Fruit fly (Drosophila melanogaster) whole organism, embryonic: ENCODE results near the gene CG46430.

Experiments used
- B-H1 ChIP-seq: fragments of 200-800 bp; sonication (Bioruptor generic); IDR thresholded peaks from 3 replicates; pipeline ENCODE4 v1.3.6; 2022; ENCODE audit warnings: missing biosample characterization, missing genetic modification characterization
- CG10543 ChIP-seq: fragments of 200-800 bp; sonication (Bioruptor generic); optimal IDR thresholded peaks from 3 replicates; lab custom pipeline; 2017; ENCODE audit warnings: missing biosample characterization, mild to moderate bottlenecking, missing genetic modification characterization, moderate library complexity
- CG12299 ChIP-seq: fragments of 200-800 bp; sonication (Bioruptor generic); optimal IDR thresholded peaks from 2 replicates; lab custom pipeline; 2018; ENCODE audit warnings: missing biosample characterization, mild to moderate bottlenecking, missing genetic modification characterization
- CG12942 ChIP-seq: fragments of 200-800 bp; sonication (Bioruptor generic); optimal IDR thresholded peaks from 3 replicates; lab custom pipeline; 2016; ENCODE audit warnings: missing biosample characterization, missing genetic modification characterization
- CG13287 ChIP-seq: fragments of 200-800 bp; sonication (Bioruptor generic); IDR thresholded peaks from 2 replicates; pipeline ENCODE4 v1.3.6; 2022; ENCODE audit warnings: missing biosample characterization, missing genetic modification characterization; ENCODE audit not compliant: partially characterized antibody
- CG14710 ChIP-seq: fragments of 200-800 bp; sonication (Bioruptor generic); optimal IDR thresholded peaks from 3 replicates; lab custom pipeline; 2019; ENCODE audit warnings: missing biosample characterization, mild to moderate bottlenecking, missing genetic modification characterization, moderate library complexity
- CG2199 ChIP-seq: fragments of 200-800 bp; sonication (Bioruptor generic); IDR thresholded peaks from 3 replicates; pipeline ENCODE4 v1.3.6; 2022; ENCODE audit warnings: missing biosample characterization, missing genetic modification characterization
- CG31441 ChIP-seq: fragments of 200-800 bp; sonication (Bioruptor generic); IDR thresholded peaks from 2 replicates; pipeline ENCODE4 v1.3.6; 2022; ENCODE audit warnings: missing biosample characterization, missing genetic modification characterization
- CG32772 ChIP-seq: fragments of 200-800 bp; sonication (Bioruptor generic); IDR thresholded peaks from 2 replicates; pipeline ENCODE4 v1.3.6; 2022; ENCODE audit warnings: missing biosample characterization, missing genetic modification characterization
- CG34224 ChIP-seq: fragments of 200-800 bp; sonication (Bioruptor generic); IDR thresholded peaks from 3 replicates; pipeline ENCODE4 v1.3.6; 2022; ENCODE audit warnings: missing biosample characterization, missing genetic modification characterization; ENCODE audit not compliant: partially characterized antibody
- CG42726 ChIP-seq: fragments of 200-800 bp; sonication (Bioruptor generic); IDR thresholded peaks from 2 replicates; pipeline ENCODE4 v1.3.6; 2022; ENCODE audit warnings: missing biosample characterization, missing genetic modification characterization; ENCODE audit not compliant: partially characterized antibody
- CG4404 ChIP-seq: fragments of 200-800 bp; sonication (Bioruptor generic); IDR thresholded peaks from 2 replicates; pipeline ENCODE4 v1.3.6; 2022; ENCODE audit warnings: missing biosample characterization, missing genetic modification characterization
- CG4820 ChIP-seq: fragments of 200-800 bp; sonication (Bioruptor generic); optimal IDR thresholded peaks from 3 replicates; lab custom pipeline; 2016; ENCODE audit warnings: missing biosample characterization, missing genetic modification characterization
- CG5953 ChIP-seq: fragments of 200-800 bp; sonication (Bioruptor generic); IDR thresholded peaks from 2 replicates; pipeline ENCODE4 v1.3.6; 2022; ENCODE audit warnings: missing biosample characterization, missing genetic modification characterization
- CG8944 ChIP-seq: fragments of 200-800 bp; sonication (Bioruptor generic); optimal IDR thresholded peaks from 3 replicates; lab custom pipeline; 2016; ENCODE audit warnings: missing biosample characterization, missing genetic modification characterization
- CG9876 ChIP-seq: fragments of 200-800 bp; sonication (Bioruptor generic); optimal IDR thresholded peaks from 2 replicates; lab custom pipeline; 2016; ENCODE audit warnings: missing biosample characterization, missing genetic modification characterization
- D ChIP-seq, 2 experiments: fragments of 200-800 bp in 1 of 2; fragments of >200 bp in 1 of 2; sonication (Bioruptor generic) in 1 of 2; optimal IDR thresholded peaks; 2 replicates in 1 of 2; 3 replicates in 1 of 2; lab custom pipeline; 2017; ENCODE audit warnings: mild to moderate bottlenecking in 1 of 2, missing biosample characterization in 1 of 2, missing genetic modification characterization in 1 of 2, missing genetic modification reagents in 1 of 2
- D19B ChIP-seq: fragments of 200-800 bp; sonication (Bioruptor generic); optimal IDR thresholded peaks from 2 replicates; lab custom pipeline; 2017; ENCODE audit warnings: missing biosample characterization, mild to moderate bottlenecking, missing genetic modification characterization
- Dad ChIP-seq: fragments of 200-800 bp; sonication (Bioruptor generic); optimal IDR thresholded peaks from 3 replicates; lab custom pipeline; 2016; ENCODE audit warnings: missing biosample characterization, missing genetic modification characterization
- Ets97D ChIP-seq: fragments of 200-800 bp; sonication (Bioruptor generic); optimal IDR thresholded peaks from 3 replicates; lab custom pipeline; 2016; ENCODE audit warnings: missing biosample characterization, missing genetic modification characterization
- H2.0 ChIP-seq: fragments of 200-800 bp; sonication (Bioruptor generic); IDR thresholded peaks from 2 replicates; pipeline ENCODE4 v1.3.6; 2022; ENCODE audit warnings: missing biosample characterization, missing genetic modification characterization
- Hr3 ChIP-seq: fragments of 200-800 bp; sonication (Bioruptor generic); optimal IDR thresholded peaks from 3 replicates; lab custom pipeline; 2016; ENCODE audit warnings: missing biosample characterization, missing genetic modification characterization
- Hr78 ChIP-seq, 2 experiments: fragments of 200-800 bp in 1 of 2; fragments of >200 bp in 1 of 2; sonication (Bioruptor generic) in 1 of 2; optimal IDR thresholded peaks; 2 replicates each; lab custom pipeline; 2017 to 2019; ENCODE audit warnings: missing biosample characterization in 2 of 2, missing genetic modification characterization in 2 of 2, mild to moderate bottlenecking in 1 of 2, moderate library complexity in 1 of 2
- Kr ChIP-seq: fragments of 200-800 bp; sonication (Bioruptor generic); optimal IDR thresholded peaks from 2 replicates; lab custom pipeline; 2017; ENCODE audit warnings: missing biosample characterization, mild to moderate bottlenecking, missing genetic modification characterization
- MTF-1 ChIP-seq: fragments of 200-800 bp; sonication (Bioruptor generic); optimal IDR thresholded peaks from 2 replicates; lab custom pipeline; 2018; ENCODE audit warnings: missing biosample characterization, mild to moderate bottlenecking, missing genetic modification characterization, borderline replicate concordance
- Mad ChIP-seq: fragments of 200-800 bp; sonication (Bioruptor generic); optimal IDR thresholded peaks from 2 replicates; lab custom pipeline; 2016; ENCODE audit warnings: missing biosample characterization, missing genetic modification characterization
- Meics ChIP-seq: fragments of 200-800 bp; sonication (Bioruptor generic); optimal IDR thresholded peaks from 2 replicates; lab custom pipeline; 2017; ENCODE audit warnings: missing biosample characterization, mild to moderate bottlenecking, missing genetic modification characterization
- NFAT ChIP-seq: fragments of 200-800 bp; sonication (Bioruptor generic); IDR thresholded peaks from 2 replicates; pipeline ENCODE4 v1.3.6; 2022; ENCODE audit warnings: missing biosample characterization, missing genetic modification characterization
- Nf-YC ChIP-seq: fragments of 200-800 bp; optimal IDR thresholded peaks from 3 replicates; lab custom pipeline; 2019; ENCODE audit warnings: missing biosample characterization, mild to moderate bottlenecking, missing genetic modification characterization, moderate library complexity
- Usf ChIP-seq: fragments of 200-800 bp; sonication (Bioruptor generic); optimal IDR thresholded peaks from 2 replicates; lab custom pipeline; 2017; ENCODE audit warnings: missing genotype, missing biosample characterization, missing genetic modification characterization
- Xbp1 ChIP-seq: fragments of 200-800 bp; sonication (Bioruptor generic); optimal IDR thresholded peaks from 3 replicates; lab custom pipeline; 2016; ENCODE audit warnings: missing biosample characterization, mild to moderate bottlenecking, missing genetic modification characterization
- ara ChIP-seq: fragments of 200-800 bp; sonication (Bioruptor generic); IDR thresholded peaks from 2 replicates; pipeline ENCODE4 v1.3.6; 2022; ENCODE audit warnings: missing biosample characterization, missing genetic modification characterization
- bsh ChIP-seq, 2 experiments: fragments of 200-800 bp; sonication (Bioruptor generic); optimal IDR thresholded peaks; 2 replicates each; lab custom pipeline; 2017 to 2018; ENCODE audit warnings: mild to moderate bottlenecking in 2 of 2, missing biosample characterization in 2 of 2, missing genetic modification characterization in 2 of 2, moderate library complexity in 1 of 2
- cad ChIP-seq: fragments of >200 bp; optimal IDR thresholded peaks from 2 replicates; lab custom pipeline; 2017; ENCODE audit warnings: missing biosample characterization, missing genetic modification characterization
- caup ChIP-seq: fragments of 200-800 bp; sonication (Bioruptor generic); optimal IDR thresholded peaks from 3 replicates; lab custom pipeline; 2017; ENCODE audit warnings: missing biosample characterization, mild to moderate bottlenecking, missing genetic modification characterization, moderate library complexity; ENCODE audit not compliant: severe bottlenecking
- crc ChIP-seq: fragments of 200-800 bp; sonication (Bioruptor generic); optimal IDR thresholded peaks from 2 replicates; lab custom pipeline; 2016; ENCODE audit warnings: missing biosample characterization, missing genetic modification characterization
- da ChIP-seq: fragments of 200-800 bp; sonication (Bioruptor generic); optimal IDR thresholded peaks from 2 replicates; lab custom pipeline; 2016; ENCODE audit warnings: missing biosample characterization, missing genetic modification characterization
- danr ChIP-seq: fragments of 200-800 bp; sonication (Bioruptor generic); IDR thresholded peaks from 2 replicates; pipeline ENCODE4 v1.3.6; 2022; ENCODE audit warnings: missing biosample characterization, missing genetic modification characterization
- ftz-f1 ChIP-seq: fragments of 200-800 bp; sonication (Bioruptor generic); optimal IDR thresholded peaks from 2 replicates; lab custom pipeline; 2016; ENCODE audit warnings: missing biosample characterization, missing genetic modification characterization
- grau ChIP-seq: fragments of 200-800 bp; optimal IDR thresholded peaks from 3 replicates; lab custom pipeline; 2019; ENCODE audit warnings: missing biosample characterization, mild to moderate bottlenecking, missing genetic modification characterization, moderate library complexity
- ken ChIP-seq: fragments of 200-800 bp; sonication (Bioruptor generic); IDR thresholded peaks from 3 replicates; pipeline ENCODE4 v1.3.6; 2022; ENCODE audit warnings: missing biosample characterization, missing genetic modification characterization
- lbe ChIP-seq: fragments of 200-800 bp; sonication (Bioruptor generic); optimal IDR thresholded peaks from 2 replicates; lab custom pipeline; 2016; ENCODE audit warnings: missing biosample characterization, mild to moderate bottlenecking, missing genetic modification characterization
- lola ChIP-seq, 3 experiments: fragments of >200 bp in 2 of 3; fragments of 200-800 bp in 1 of 3; sonication (Bioruptor generic) in 1 of 3; optimal IDR thresholded peaks; 2 replicates each; lab custom pipeline; 2017 to 2019; ENCODE audit warnings: missing biosample characterization in 3 of 3, missing genetic modification characterization in 3 of 3, mild to moderate bottlenecking in 1 of 3, moderate library complexity in 1 of 3
- pan ChIP-seq, 4 experiments: fragments of >200 bp in 3 of 4; fragments of 200-800 bp in 1 of 4; sonication (Bioruptor generic) in 1 of 4; optimal IDR thresholded peaks in 3 of 4; IDR thresholded peaks in 1 of 4; 2 replicates each; pipeline versions ENCODE4 v1.3.6 to Lab custom; 2017 to 2022; ENCODE audit warnings: missing biosample characterization in 2 of 4, missing genetic modification characterization in 2 of 4, mixed read lengths in 1 of 4
- schlank ChIP-seq: fragments of 200-800 bp; sonication (Bioruptor generic); optimal IDR thresholded peaks from 2 replicates; lab custom pipeline; 2018; ENCODE audit warnings: missing biosample characterization, mild to moderate bottlenecking, missing genetic modification characterization
- sens ChIP-seq: fragments of 200-800 bp; sonication (Bioruptor generic); peaks from one replicate; lab custom pipeline; 2016; ENCODE audit warnings: missing biosample characterization, missing genetic modification characterization
- sim ChIP-seq: fragments of 200-800 bp; sonication (Bioruptor generic); IDR thresholded peaks from 2 replicates; pipeline ENCODE4 v1.3.6; 2022; ENCODE audit warnings: missing biosample characterization, missing genetic modification characterization
- sna ChIP-seq: fragments of 200-800 bp; sonication (Bioruptor generic); IDR thresholded peaks from 2 replicates; pipeline ENCODE4 v1.3.6; 2022; ENCODE audit warnings: missing biosample characterization, missing genetic modification characterization; ENCODE audit not compliant: partially characterized antibody
- so ChIP-seq: fragments of 200-800 bp; sonication (Bioruptor generic); IDR thresholded peaks from 3 replicates; pipeline ENCODE4 v1.3.6; 2022; ENCODE audit warnings: missing biosample characterization, missing genetic modification characterization
- sob ChIP-seq: fragments of 200-800 bp; sonication (Bioruptor generic); IDR thresholded peaks from 2 replicates; pipeline ENCODE4 v1.3.6; 2022; ENCODE audit warnings: missing biosample characterization, missing genetic modification characterization

Gene CG46430

dm6 chr3L:10514829-10515228, 36.5 kb downstream of the CG46430 start (continued):
- TF ChIP-seq ara (GFP tag; lab: Robert Waterston, UW) (peak; percentile 40; the same call in 1 of the 2 replicates), pan (optimal IDR thresholded peaks at IDR 0.05; lab: Kevin White, UChicago) (no peak), pan (GFP tag; optimal IDR thresholded peaks at IDR 0.05 in 1 of 2, IDR thresholded peaks at IDR 0.05 in 1 of 2) (peak in 1 of 2 experiments; percentile 23), CG5953 (GFP tag; lab: Robert Waterston, UW) (no peak), CG12299 (tag; lab: Kevin White, UChicago) (no peak), ken (GFP tag; lab: Robert Waterston, UW) (no peak; the same call in 2 of the 3 replicates), sens (GFP tag; lab: Kevin White, UChicago) (peak; percentile 43), sim (GFP tag; lab: Robert Waterston, UW) (no peak), lola (GFP tag; optimal IDR thresholded peaks at IDR 0.05; lab: Kevin White, UChicago) (peak in 1 of 3 experiments; percentile 52), schlank (no peak), CG13287 (GFP tag; lab: Robert Waterston, UW) (no peak), sna (no peak), CG10543 (GFP tag; lab: Kevin White, UChicago) (no peak), Mad (GFP tag; lab: Kevin White, UChicago) (no peak), CG34224 (no peak), Meics (GFP tag; lab: Kevin White, UChicago) (peak; percentile 32), Dad (GFP tag; lab: Kevin White, UChicago) (no peak), CG14710 (tag; lab: Kevin White, UChicago) (peak; percentile 44), CG2199 (GFP tag; lab: Robert Waterston, UW) (no peak), Hr78 (GFP tag; optimal IDR thresholded peaks at IDR 0.05; lab: Kevin White, UChicago) (no peak), CG42726 (GFP tag; lab: Robert Waterston, UW) (no peak), CG4820 (GFP tag; lab: Kevin White, UChicago) (no peak), Usf (GFP tag; lab: Kevin White, UChicago) (no peak), Kr (GFP tag; lab: Kevin White, UChicago) (no peak), Ets97D (GFP tag; lab: Kevin White, UChicago) (no peak), Xbp1 (GFP tag; lab: Kevin White, UChicago) (peak; percentile 11), da (GFP tag; lab: Kevin White, UChicago) (no peak), danr (no peak), NFAT (GFP tag; lab: Robert Waterston, UW) (no peak), CG8944 (GFP tag; lab: Kevin White, UChicago) (no peak), H2.0 (GFP tag; lab: Robert Waterston, UW) (no peak), grau (tag; lab: Kevin White, UChicago) (peak; percentile 33), caup (GFP tag; lab: Kevin White, UChicago) (no peak), D (optimal IDR thresholded peaks at IDR 0.05; lab: Kevin White, UChicago) (no peak), D (GFP tag; optimal IDR thresholded peaks at IDR 0.05; lab: Kevin White, UChicago) (peak; percentile 38), Nf-YC (tag; lab: Kevin White, UChicago) (peak; percentile 8), Hr3 (GFP tag; lab: Kevin White, UChicago) (peak; percentile 2), CG31441 (GFP tag; lab: Robert Waterston, UW) (peak; percentile 77), sob (GFP tag; lab: Robert Waterston, UW) (no peak), lbe (no peak), cad (GFP tag; lab: Kevin White, UChicago) (no peak), CG12942 (no peak), bsh (GFP tag; optimal IDR thresholded peaks at IDR 0.05; lab: Kevin White, UChicago) (peak in 1 of 2 experiments; percentile 60), CG4404 (GFP tag; lab: Robert Waterston, UW) (no peak), D19B (GFP tag; lab: Kevin White, UChicago) (no peak), so (GFP tag; lab: Robert Waterston, UW) (no peak), CG9876 (no peak), CG32772 (no peak), ftz-f1 (GFP tag; lab: Kevin White, UChicago) (no peak), B-H1 (no peak), crc (GFP tag; lab: Kevin White, UChicago) (no peak), MTF-1 (no peak)
